Worm (Caenorhabditis elegans) whole organism, mixed stage, embryonic: ENCODE data around the gene R11D1.12.

Source experiments
- M03D4.4 ChIP-seq: sonication (generic microtip); optimal IDR thresholded peaks from 2 replicates; lab custom pipeline; 2017; ENCODE audit warnings: mild to moderate bottlenecking, missing genetic modification characterization, missing compliant biosample characterization
- bed-3 ChIP-seq: fragments of 200-800 bp; sonication (Bioruptor generic); optimal IDR thresholded peaks from 3 replicates; lab custom pipeline; 2018; ENCODE audit warnings: mild to moderate bottlenecking, missing genetic modification characterization, moderate library complexity, missing compliant biosample characterization
- blmp-1 ChIP-seq: fragments of 150-350 bp; optimal IDR thresholded peaks from 2 replicates; lab custom pipeline; 2014; ENCODE audit warnings: missing biosample characterization, missing genetic modification characterization
- ceh-39 ChIP-seq: fragments of 150-350 bp; optimal IDR thresholded peaks from 2 replicates; lab custom pipeline; 2014; ENCODE audit warnings: missing biosample characterization, missing genetic modification characterization
- ceh-43 ChIP-seq: fragments of 200-800 bp; sonication (Bioruptor generic); optimal IDR thresholded peaks from 2 replicates; lab custom pipeline; 2018; ENCODE audit warnings: mild to moderate bottlenecking, missing genetic modification characterization, moderate library complexity, missing compliant biosample characterization
- ceh-83 ChIP-seq: fragments of 200-800 bp; sonication (Bioruptor generic); optimal IDR thresholded peaks from 2 replicates; lab custom pipeline; 2018; ENCODE audit warnings: mild to moderate bottlenecking, missing genetic modification characterization, missing compliant biosample characterization
- ces-1 ChIP-seq: fragments of 150-350 bp; optimal IDR thresholded peaks from 2 replicates; lab custom pipeline; 2014; ENCODE audit warnings: missing biosample characterization, missing genetic modification reagents, missing genetic modification characterization
- cnd-1 ChIP-seq: fragments of 200-800 bp; sonication (Bioruptor generic); optimal IDR thresholded peaks from 2 replicates; lab custom pipeline; 2018; ENCODE audit warnings: mild to moderate bottlenecking, missing genetic modification characterization, missing compliant biosample characterization
- drap-1 ChIP-seq: fragments of 200-800 bp; sonication (Bioruptor generic); optimal IDR thresholded peaks from 3 replicates; lab custom pipeline; 2018; ENCODE audit warnings: mild to moderate bottlenecking, missing genetic modification characterization, missing compliant biosample characterization
- elt-1 ChIP-seq: sonication (generic microtip); optimal IDR thresholded peaks from 2 replicates; lab custom pipeline; 2017; ENCODE audit warnings: missing genetic modification characterization, mild to moderate bottlenecking, missing compliant biosample characterization, antibody characterized with exemption, moderate library complexity, borderline replicate concordance; ENCODE audit not compliant: insufficient read depth
- elt-3 ChIP-seq: fragments of 150-350 bp; optimal IDR thresholded peaks from 2 replicates; lab custom pipeline; 2014; ENCODE audit warnings: missing biosample characterization, missing genetic modification characterization
- flh-1 ChIP-seq: fragments of 200-800 bp; sonication (Bioruptor generic); optimal IDR thresholded peaks from 2 replicates; lab custom pipeline; 2018; ENCODE audit warnings: mild to moderate bottlenecking, missing genetic modification characterization, moderate library complexity, missing compliant biosample characterization
- lin-13 ChIP-seq: fragments of 150-350 bp; optimal IDR thresholded peaks from 2 replicates; lab custom pipeline; 2014; ENCODE audit warnings: missing biosample characterization, missing genetic modification characterization
- lsy-2 ChIP-seq: fragments of 150-350 bp; optimal IDR thresholded peaks from 2 replicates; lab custom pipeline; 2014; ENCODE audit warnings: missing biosample characterization, missing genetic modification characterization
- mab-5 ChIP-seq: fragments of 150-350 bp; optimal IDR thresholded peaks from 2 replicates; lab custom pipeline; 2014; ENCODE audit warnings: missing biosample characterization, missing genetic modification characterization
- mep-1 ChIP-seq: fragments of 150-350 bp; optimal IDR thresholded peaks from 2 replicates; lab custom pipeline; 2017; ENCODE audit warnings: missing biosample characterization, missing genetic modification reagents, missing genetic modification characterization, inconsistent platforms
- mls-2 ChIP-seq: sonication (generic microtip); optimal IDR thresholded peaks from 2 replicates; lab custom pipeline; 2016; ENCODE audit warnings: mild to moderate bottlenecking, missing genetic modification characterization, moderate library complexity, missing compliant biosample characterization
- nhr-28 ChIP-seq: fragments of 150-350 bp; optimal IDR thresholded peaks from 2 replicates; lab custom pipeline; 2014; ENCODE audit warnings: missing biosample characterization, missing genetic modification characterization
- nhr-76 ChIP-seq: sonication (generic microtip); optimal IDR thresholded peaks from 2 replicates; lab custom pipeline; 2017; ENCODE audit warnings: missing biosample characterization, missing genetic modification characterization
- pha-4 ChIP-seq: fragments of 150-350 bp; optimal IDR thresholded peaks from 2 replicates; lab custom pipeline; 2018; ENCODE audit warnings: missing biosample characterization, missing genetic modification reagents, missing genetic modification characterization
- sem-2 ChIP-seq: fragments of 200-800 bp; sonication (Bioruptor generic); optimal IDR thresholded peaks from 2 replicates; lab custom pipeline; 2018; ENCODE audit warnings: mild to moderate bottlenecking, missing genetic modification characterization, missing compliant biosample characterization
- snpc-4 ChIP-seq: fragments of 150-350 bp; optimal IDR thresholded peaks from 2 replicates; lab custom pipeline; 2014; ENCODE audit warnings: missing biosample characterization, missing genetic modification characterization
- sptf-1 ChIP-seq: sonication (generic microtip); optimal IDR thresholded peaks from 2 replicates; lab custom pipeline; 2017; ENCODE audit warnings: mild to moderate bottlenecking, missing genetic modification characterization, moderate library complexity, missing compliant biosample characterization
- unc-120 ChIP-seq: sonication (generic microtip); optimal IDR thresholded peaks from 2 replicates; lab custom pipeline; 2017; ENCODE audit warnings: missing genetic modification characterization, missing compliant biosample characterization; ENCODE audit not compliant: poor library complexity, severe bottlenecking
- unc-39 ChIP-seq: fragments of 150-350 bp; optimal IDR thresholded peaks from 2 replicates; lab custom pipeline; 2014; ENCODE audit warnings: missing biosample characterization, missing genetic modification characterization
- zip-8 ChIP-seq: fragments of 150-350 bp; optimal IDR thresholded peaks from 2 replicates; lab custom pipeline; 2014; ENCODE audit warnings: missing biosample characterization, missing genetic modification characterization
- ztf-11 ChIP-seq: fragments of 150-350 bp; optimal IDR thresholded peaks from 2 replicates; lab custom pipeline; 2014; ENCODE audit warnings: missing biosample characterization, missing genetic modification characterization

The R11D1.12 gene

ce11 chrV:12708305-12708704 lies 17.5 kb downstream of the R11D1.12 start, which contains the start of gene R11D1.2:
R11D1.2 (plus strand) TSS chrV:12708605.
- TF ChIP-seq M03D4.4 (tag; lab: Kevin White, UChicago) = no peak
- no peak for TF ChIP-seq bed-3
- no peak for TF ChIP-seq ceh-83 (GFP tag; lab: Kevin White, UChicago)
- no peak for TF ChIP-seq nhr-28 (tag; lab: Kevin White, UChicago)
- TF ChIP-seq ceh-43 (GFP tag; lab: Kevin White, UChicago) = no peak
- no peak for TF ChIP-seq sem-2 (GFP tag; lab: Kevin White, UChicago)
- TF ChIP-seq ceh-39 (tag; lab: Kevin White, UChicago) = no peak
- no peak for TF ChIP-seq elt-1 (tag; lab: Kevin White, UChicago)
- TF ChIP-seq lsy-2 (tag; lab: Kevin White, UChicago) = no peak

ce11 chrV:12706511-12706910 lies 19.3 kb downstream of the R11D1.12 start:
- TF ChIP-seq sem-2 (GFP tag; lab: Kevin White, UChicago) (no peak), cnd-1 (tag; lab: Kevin White, UChicago) (no peak)

- no peak for TF ChIP-seq elt-3 (tag; lab: Kevin White, UChicago)
- no peak for TF ChIP-seq flh-1 (GFP tag; lab: Kevin White, UChicago)
- TF ChIP-seq bed-3 = no peak
- TF ChIP-seq mep-1 (tag; lab: Kevin White, UChicago) = no peak
- no peak for TF ChIP-seq drap-1 (GFP tag; lab: Kevin White, UChicago)
Observed at ce11 chrV:12704077-12704476, 21.7 kb downstream of the R11D1.12 start, which contains the start of gene R11D1.1. R11D1.1 (plus strand) TSS chrV:12704377.

ce11 chrV:12701613-12702012 lies 24.2 kb downstream of the R11D1.12 start:
- TF ChIP-seq flh-1 (GFP tag; lab: Kevin White, UChicago) = no peak
- no peak for TF ChIP-seq bed-3
- no peak for TF ChIP-seq lin-13 (tag; lab: Kevin White, UChicago)
- TF ChIP-seq ces-1 (GFP tag; lab: Kevin White, UChicago) = peak; percentile 63
- no peak for TF ChIP-seq ceh-83 (GFP tag; lab: Kevin White, UChicago)

ce11 chrV:12697364-12697901 lies 28.4 kb downstream of the R11D1.12 start, which contains the start of gene istr-1:
istr-1 (plus strand) TSS chrV:12697858.
- TF ChIP-seq nhr-28 (tag; lab: Kevin White, UChicago) = no peak
- TF ChIP-seq mab-5 (tag; lab: Kevin White, UChicago) = no peak
- TF ChIP-seq snpc-4 (tag; lab: Kevin White, UChicago) = no peak
- TF ChIP-seq mls-2 (tag; lab: Kevin White, UChicago) = no peak
- no peak for TF ChIP-seq elt-3 (tag; lab: Kevin White, UChicago)
- TF ChIP-seq unc-120 (tag; lab: Kevin White, UChicago) = peak; percentile 73

- TF ChIP-seq zip-8 (no peak), unc-120 (tag; lab: Kevin White, UChicago) (no peak), nhr-28 (tag; lab: Kevin White, UChicago) (no peak), sptf-1 (tag; lab: Kevin White, UChicago) (no peak), blmp-1 (tag; lab: Kevin White, UChicago) (no peak), flh-1 (GFP tag; lab: Kevin White, UChicago) (no peak), pha-4 (tag; lab: Kevin White, UChicago) (no peak), mep-1 (tag; lab: Kevin White, UChicago) (no peak), unc-39 (tag; lab: Kevin White, UChicago) (no peak), nhr-76 (tag; lab: Kevin White, UChicago) (no peak), mab-5 (tag; lab: Kevin White, UChicago) (no peak), elt-1 (tag; lab: Kevin White, UChicago) (no peak), lin-13 (tag; lab: Kevin White, UChicago) (no peak), ztf-11 (tag; lab: Kevin White, UChicago) (no peak)
Observed at ce11 chrV:12696790-12697189, 29.0 kb downstream of the R11D1.12 start.
